Fruit fly (Drosophila melanogaster): ENCODE measurements around the gene CG42249.
A peak's percentile ranks its signal among the peaks of the same experiment; 100 is the strongest.

Gene CG42249

DNA sequence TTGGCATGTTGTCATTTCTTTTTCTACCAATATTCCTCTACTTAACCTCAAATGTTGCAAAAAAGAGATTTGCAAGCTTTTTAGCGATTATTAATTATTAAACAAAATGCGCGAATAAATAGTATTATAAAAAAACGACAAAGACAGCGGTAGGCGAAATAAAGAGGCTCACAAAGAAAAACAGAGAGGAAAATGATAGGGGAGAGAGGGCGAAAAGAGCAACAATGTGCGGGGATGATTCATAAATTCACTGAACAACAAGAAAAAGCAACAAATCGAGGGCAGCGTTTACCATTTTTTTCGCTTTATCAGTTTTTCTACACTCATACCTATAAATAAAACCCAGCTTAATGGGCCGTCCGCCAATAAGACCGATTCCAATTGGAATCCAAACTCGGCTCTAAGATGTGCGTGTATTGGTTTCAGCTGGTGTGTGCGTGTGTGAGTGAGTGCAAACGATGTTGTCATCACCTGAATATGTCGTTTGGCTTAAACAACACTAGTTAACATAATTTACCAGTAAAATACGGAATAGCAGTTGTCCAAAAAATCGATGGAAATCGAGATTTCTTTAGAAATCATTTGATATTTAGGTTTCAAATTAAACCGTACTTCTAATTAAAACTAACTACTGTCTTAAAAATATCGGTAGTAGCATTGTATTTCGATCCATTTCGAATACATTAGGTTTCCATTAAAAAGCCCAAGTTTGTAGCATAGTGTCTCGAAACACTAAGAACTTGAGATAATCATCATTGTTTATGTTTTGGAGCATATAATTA is 59.9 kb downstream of the CG42249 start (continued):
- TF ChIP-seq Trl (optimal IDR thresholded peaks at IDR 0.05), result peak; percentile 7 to 33
- no peak for TF ChIP-seq Trl (GFP tag; optimal IDR thresholded peaks at IDR 0.05)
- TF ChIP-seq danr (GFP tag; IDR thresholded peaks at IDR 0.05), result no peak
- TF ChIP-seq sens (GFP tag), result peak; percentile 2
- TF ChIP-seq Elba2 (GFP tag; optimal IDR thresholded peaks at IDR 0.05), result peak; percentile 74
- TF ChIP-seq CG1647 (GFP tag; optimal IDR thresholded peaks at IDR 0.05), result no peak
- peak; percentile 20; the same call in 1 of the 2 replicates for TF ChIP-seq CG4360 (GFP tag; IDR thresholded peaks at IDR 0.05)
- TF ChIP-seq CG4617 (GFP tag; optimal IDR thresholded peaks at IDR 0.05; ENCODE audit: borderline replicate concordance), result no peak
- peak; percentile 7; the same call in 1 of the 2 replicates for TF ChIP-seq lmd (GFP tag; IDR thresholded peaks at IDR 0.05)
- no peak for TF ChIP-seq CG6254 (GFP tag; optimal IDR thresholded peaks at IDR 0.05)
- TF ChIP-seq gcm2 (GFP tag; optimal IDR thresholded peaks at IDR 0.05), result no peak
- peak; percentile 37 for TF ChIP-seq grau (tag; optimal IDR thresholded peaks at IDR 0.05)
- TF ChIP-seq phol (tag; optimal IDR thresholded peaks at IDR 0.05), result peak; percentile 7
- TF ChIP-seq kay (GFP tag; optimal IDR thresholded peaks at IDR 0.05), result peak; percentile 30
- peak; percentile 13 for TF ChIP-seq CG10267 (tag; optimal IDR thresholded peaks at IDR 0.05)
- TF ChIP-seq CG18599 (GFP tag; optimal IDR thresholded peaks at IDR 0.05), result peak; percentile 31
- peak; percentile 6 for TF ChIP-seq CG10979 (tag; optimal IDR thresholded peaks at IDR 0.05)
- peak; percentile 40 for TF ChIP-seq Meics (GFP tag; optimal IDR thresholded peaks at IDR 0.05)
- no peak for TF ChIP-seq CG16779 (GFP tag; IDR thresholded peaks at IDR 0.05)
- 0 out of 2 replicates have a peak, but pooled peaks have one; percentile 19 for TF ChIP-seq Atf6 (GFP tag; IDR thresholded peaks at IDR 0.05)
- TF ChIP-seq Fer1 (GFP tag; optimal IDR thresholded peaks at IDR 0.05), result peak; percentile 7
- no peak for TF ChIP-seq wek (GFP tag; optimal IDR thresholded peaks at IDR 0.05)
- peak; percentile 43 for TF ChIP-seq CG10147 (GFP tag; optimal IDR thresholded peaks at IDR 0.05)
- peak; percentile 35 for TF ChIP-seq CG9932 (GFP tag; IDR thresholded peaks at IDR 0.05)
- peak; percentile 64 for TF ChIP-seq Med (GFP tag)
- peak; percentile 41 for TF ChIP-seq lab (GFP tag; optimal IDR thresholded peaks at IDR 0.05)
- peak; percentile 19 for TF ChIP-seq dmrt99B (tag; optimal IDR thresholded peaks at IDR 0.05)
- peak; percentile 10 for TF ChIP-seq caup (GFP tag; optimal IDR thresholded peaks at IDR 0.05; ENCODE audit: severe bottlenecking)
- TF ChIP-seq Hr51 (GFP tag; optimal IDR thresholded peaks at IDR 0.05), result peak in 1 of 2 experiments; percentile 16
- no peak for TF ChIP-seq crp (GFP tag; optimal IDR thresholded peaks at IDR 0.05)
- TF ChIP-seq CG15514 (GFP tag; optimal IDR thresholded peaks at IDR 0.05), result no peak
- TF ChIP-seq row (GFP tag; IDR thresholded peaks at IDR 0.05), result peak; percentile 42; the same call in 1 of the 3 replicates
- TF ChIP-seq CG34422 (GFP tag; IDR thresholded peaks at IDR 0.05), result no peak
- TF ChIP-seq CG1832 (GFP tag; optimal IDR thresholded peaks at IDR 0.05), result no peak
- peak; percentile 69 for TF ChIP-seq CG32532 (GFP tag; IDR thresholded peaks at IDR 0.05)
- TF ChIP-seq CG13424 (tag; optimal IDR thresholded peaks at IDR 0.05), result peak; percentile 36
- peak; percentile 44 for TF ChIP-seq CG3281 (GFP tag; optimal IDR thresholded peaks at IDR 0.05)

Data from whole organism, embryonic.